Fruit fly (Drosophila melanogaster) whole organism, embryonic: ENCODE data around the gene svr.

ENCODE experiments used
- Abd-B ChIP-seq: fragments of 200-800 bp; sonication (Bioruptor generic); optimal IDR thresholded peaks from 2 replicates; lab custom pipeline; 2018; ENCODE audit warnings: missing biosample characterization, mild to moderate bottlenecking, missing genetic modification characterization, moderate library complexity
- Blimp-1 ChIP-seq: fragments of 200-800 bp; sonication (Bioruptor generic); optimal IDR thresholded peaks from 3 replicates; lab custom pipeline; 2018; ENCODE audit warnings: missing biosample characterization, missing genetic modification characterization, mild to moderate bottlenecking, moderate library complexity, missing genetic modification reagents
- CG1024 ChIP-seq: fragments of 200-800 bp; sonication (Bioruptor generic); IDR thresholded peaks from 2 replicates; pipeline ENCODE4 v1.3.6; 2022; ENCODE audit warnings: missing biosample characterization, missing genetic modification characterization
- CG10431 ChIP-seq: fragments of 200-800 bp; sonication (Bioruptor generic); optimal IDR thresholded peaks from 3 replicates; lab custom pipeline; 2018; ENCODE audit warnings: missing biosample characterization, mild to moderate bottlenecking, missing genetic modification characterization
- CG10565 ChIP-seq: fragments of 200-800 bp; sonication (Bioruptor generic); optimal IDR thresholded peaks from 3 replicates; lab custom pipeline; 2016; ENCODE audit warnings: missing biosample characterization, mild to moderate bottlenecking, missing genetic modification characterization
- CG11085 ChIP-seq: fragments of 200-800 bp; sonication (Bioruptor generic); IDR thresholded peaks from 2 replicates; pipeline ENCODE4 v1.3.6; 2022; ENCODE audit warnings: missing biosample characterization, missing genetic modification characterization
- CG11398 ChIP-seq: fragments of 200-800 bp; sonication (Bioruptor generic); optimal IDR thresholded peaks from 2 replicates; lab custom pipeline; 2016; ENCODE audit warnings: missing biosample characterization, missing genetic modification characterization
- CG11723 ChIP-seq: fragments of 200-800 bp; sonication (Bioruptor generic); optimal IDR thresholded peaks from 2 replicates; lab custom pipeline; 2017; ENCODE audit warnings: missing biosample characterization, mild to moderate bottlenecking, missing genetic modification characterization
- CG12104 ChIP-seq: fragments of 200-800 bp; sonication (Bioruptor generic); optimal IDR thresholded peaks from 3 replicates; lab custom pipeline; 2016; ENCODE audit warnings: missing biosample characterization, missing genetic modification characterization
- CG12155 ChIP-seq: fragments of 200-800 bp; sonication (Bioruptor generic); optimal IDR thresholded peaks from 3 replicates; lab custom pipeline; 2016; ENCODE audit warnings: missing biosample characterization, missing genetic modification characterization
- CG13123 ChIP-seq: fragments of 200-800 bp; sonication (Bioruptor generic); optimal IDR thresholded peaks from 2 replicates; lab custom pipeline; 2016; ENCODE audit warnings: missing biosample characterization, missing genetic modification characterization
- CG13296 ChIP-seq: fragments of 200-800 bp; sonication (Bioruptor generic); optimal IDR thresholded peaks from 3 replicates; lab custom pipeline; 2018; ENCODE audit warnings: missing biosample characterization, mild to moderate bottlenecking, missing genetic modification characterization
- CG13424 ChIP-seq: fragments of 200-800 bp; sonication (Bioruptor generic); optimal IDR thresholded peaks from 2 replicates; lab custom pipeline; 2019; ENCODE audit warnings: missing biosample characterization, mild to moderate bottlenecking, missing genetic modification characterization, moderate library complexity
- CG13624 ChIP-seq: fragments of 200-800 bp; sonication (Bioruptor generic); optimal IDR thresholded peaks from 2 replicates; lab custom pipeline; 2016; ENCODE audit warnings: missing biosample characterization, missing genetic modification characterization
- CG13775 ChIP-seq: fragments of 200-800 bp; sonication (Bioruptor generic); optimal IDR thresholded peaks from 3 replicates; lab custom pipeline; 2017; ENCODE audit warnings: missing biosample characterization, mild to moderate bottlenecking, missing genetic modification characterization
- CG15011 ChIP-seq: fragments of 200-800 bp; sonication (Bioruptor generic); optimal IDR thresholded peaks from 3 replicates; lab custom pipeline; 2018; ENCODE audit warnings: missing biosample characterization, mild to moderate bottlenecking, missing genetic modification characterization
- CG15073 ChIP-seq: fragments of 200-800 bp; sonication (Bioruptor generic); optimal IDR thresholded peaks from 2 replicates; lab custom pipeline; 2016; ENCODE audit warnings: missing biosample characterization, missing genetic modification characterization
- CG15696 ChIP-seq: fragments of 200-800 bp; sonication (Bioruptor generic); optimal IDR thresholded peaks from 2 replicates; lab custom pipeline; 2019; ENCODE audit warnings: missing biosample characterization, mild to moderate bottlenecking, missing genetic modification characterization, moderate library complexity
- CG16813 ChIP-seq: fragments of 200-800 bp; sonication (Bioruptor generic); IDR thresholded peaks from 3 replicates; pipeline ENCODE4 v1.3.6; 2022; ENCODE audit warnings: missing biosample characterization, missing genetic modification characterization; ENCODE audit not compliant: partially characterized antibody
- CG1832 ChIP-seq: fragments of 200-800 bp; sonication (Bioruptor generic); optimal IDR thresholded peaks from 2 replicates; lab custom pipeline; 2017; ENCODE audit warnings: missing biosample characterization, mild to moderate bottlenecking, missing genetic modification characterization, inconsistent platforms
- CG18599 ChIP-seq: fragments of 200-800 bp; sonication (Bioruptor generic); optimal IDR thresholded peaks from 3 replicates; lab custom pipeline; 2017; ENCODE audit warnings: missing biosample characterization, missing genetic modification characterization, mild to moderate bottlenecking, moderate library complexity, missing genetic modification reagents
- CG30403 ChIP-seq: fragments of 200-800 bp; sonication (Bioruptor generic); optimal IDR thresholded peaks from 3 replicates; lab custom pipeline; 2016; ENCODE audit warnings: missing biosample characterization, missing genetic modification characterization
- CG33557 ChIP-seq: fragments of 200-800 bp; sonication (Bioruptor generic); optimal IDR thresholded peaks from 2 replicates; lab custom pipeline; 2019; ENCODE audit warnings: missing biosample characterization, mild to moderate bottlenecking, missing genetic modification characterization, moderate library complexity
- CG42726 ChIP-seq: fragments of 200-800 bp; sonication (Bioruptor generic); IDR thresholded peaks from 2 replicates; pipeline ENCODE4 v1.3.6; 2022; ENCODE audit warnings: missing biosample characterization, missing genetic modification characterization; ENCODE audit not compliant: partially characterized antibody
- CG4328 ChIP-seq: fragments of 200-800 bp; sonication (Bioruptor generic); optimal IDR thresholded peaks from 3 replicates; lab custom pipeline; 2017; ENCODE audit warnings: missing biosample characterization, missing genetic modification reagents, missing genetic modification characterization
- CG5245 ChIP-seq: fragments of 200-800 bp; sonication (Bioruptor generic); optimal IDR thresholded peaks from 3 replicates; lab custom pipeline; 2016; ENCODE audit warnings: missing biosample characterization, missing genetic modification characterization
- CG5953 ChIP-seq: fragments of 200-800 bp; sonication (Bioruptor generic); IDR thresholded peaks from 2 replicates; pipeline ENCODE4 v1.3.6; 2022; ENCODE audit warnings: missing biosample characterization, missing genetic modification characterization
- CG6689 ChIP-seq: fragments of 200-800 bp; sonication (Bioruptor generic); IDR thresholded peaks from 2 replicates; pipeline ENCODE4 v1.3.6; 2022; ENCODE audit warnings: missing biosample characterization, missing genetic modification characterization
- CG7357 ChIP-seq: fragments of 200-800 bp; sonication (Bioruptor generic); IDR thresholded peaks from 3 replicates; pipeline ENCODE4 v1.3.6; 2022; ENCODE audit warnings: missing biosample characterization, missing genetic modification characterization
- CG7372 ChIP-seq: fragments of 200-800 bp; sonication (Bioruptor generic); IDR thresholded peaks from 2 replicates; pipeline ENCODE4 v1.3.6; 2022; ENCODE audit warnings: missing biosample characterization, missing genetic modification characterization
- CG7928 ChIP-seq: fragments of 200-800 bp; sonication (Bioruptor generic); optimal IDR thresholded peaks from 2 replicates; lab custom pipeline; 2017; ENCODE audit warnings: missing biosample characterization, mild to moderate bottlenecking, missing genetic modification characterization
- Dip3 ChIP-seq: fragments of 200-800 bp; sonication (Bioruptor generic); optimal IDR thresholded peaks from 3 replicates; lab custom pipeline; 2016; ENCODE audit warnings: missing biosample characterization, missing genetic modification characterization
- H2.0 ChIP-seq: fragments of 200-800 bp; sonication (Bioruptor generic); IDR thresholded peaks from 2 replicates; pipeline ENCODE4 v1.3.6; 2022; ENCODE audit warnings: missing biosample characterization, missing genetic modification characterization
- Mrtf ChIP-seq: fragments of 200-800 bp; sonication (Bioruptor generic); IDR thresholded peaks from 3 replicates; pipeline ENCODE4 v1.3.6; 2022; ENCODE audit warnings: missing biosample characterization, missing genetic modification characterization
- Sry-δ ChIP-seq: fragments of 200-800 bp; sonication (Bioruptor generic); optimal IDR thresholded peaks from 2 replicates; lab custom pipeline; 2016; ENCODE audit warnings: missing biosample characterization, missing genetic modification characterization
- Usf ChIP-seq: fragments of 200-800 bp; sonication (Bioruptor generic); optimal IDR thresholded peaks from 2 replicates; lab custom pipeline; 2017; ENCODE audit warnings: missing genotype, missing biosample characterization, missing genetic modification characterization
- ase ChIP-seq: fragments of 200-800 bp; sonication (Bioruptor generic); IDR thresholded peaks from 3 replicates; pipeline ENCODE4 v1.3.6; 2022; ENCODE audit warnings: missing biosample characterization, missing genetic modification characterization
- danr ChIP-seq: fragments of 200-800 bp; sonication (Bioruptor generic); IDR thresholded peaks from 2 replicates; pipeline ENCODE4 v1.3.6; 2022; ENCODE audit warnings: missing biosample characterization, missing genetic modification characterization
- fru ChIP-seq: fragments of >200 bp; optimal IDR thresholded peaks from 2 replicates; lab custom pipeline; 2017
- her ChIP-seq: fragments of 200-800 bp; sonication (Bioruptor generic); optimal IDR thresholded peaks from 2 replicates; lab custom pipeline; 2016; ENCODE audit warnings: missing biosample characterization, missing genetic modification characterization
- ind ChIP-seq: fragments of 200-800 bp; sonication (Bioruptor generic); optimal IDR thresholded peaks from 3 replicates; lab custom pipeline; 2016; ENCODE audit warnings: missing biosample characterization, missing genetic modification characterization
- lmd ChIP-seq: fragments of 200-800 bp; sonication (Bioruptor generic); IDR thresholded peaks from 2 replicates; pipeline ENCODE4 v1.3.6; 2022; ENCODE audit warnings: missing biosample characterization, missing genetic modification characterization
- lola ChIP-seq, 3 experiments: fragments of >200 bp in 2 of 3; fragments of 200-800 bp in 1 of 3; sonication (Bioruptor generic) in 1 of 3; optimal IDR thresholded peaks; 2 replicates each; lab custom pipeline; 2017 to 2019; ENCODE audit warnings: missing biosample characterization in 3 of 3, missing genetic modification characterization in 3 of 3, mild to moderate bottlenecking in 1 of 3, moderate library complexity in 1 of 3
- mam ChIP-seq: fragments of 200-800 bp; sonication (Bioruptor generic); optimal IDR thresholded peaks from 3 replicates; lab custom pipeline; 2016; ENCODE audit warnings: missing biosample characterization, missing genetic modification characterization
- nmo ChIP-seq: fragments of 200-800 bp; sonication (Bioruptor generic); optimal IDR thresholded peaks from 2 replicates; lab custom pipeline; 2018; ENCODE audit warnings: missing biosample characterization, mild to moderate bottlenecking, missing genetic modification characterization, moderate library complexity
- sc ChIP-seq, 3 experiments: fragments of >200 bp in 2 of 3; fragments of 200-800 bp in 1 of 3; sonication (Bioruptor generic) in 1 of 3; optimal IDR thresholded peaks; 2 replicates in 2 of 3; 3 replicates in 1 of 3; lab custom pipeline; 2017; ENCODE audit warnings: mild to moderate bottlenecking in 1 of 3, missing biosample characterization in 1 of 3, missing genetic modification characterization in 1 of 3, missing genetic modification reagents in 1 of 3
- so ChIP-seq: fragments of 200-800 bp; sonication (Bioruptor generic); IDR thresholded peaks from 3 replicates; pipeline ENCODE4 v1.3.6; 2022; ENCODE audit warnings: missing biosample characterization, missing genetic modification characterization
- stwl ChIP-seq: fragments of 200-800 bp; sonication (Bioruptor generic); optimal IDR thresholded peaks from 3 replicates; lab custom pipeline; 2018; ENCODE audit warnings: missing biosample characterization, mild to moderate bottlenecking, missing genetic modification characterization, moderate library complexity
- wdn ChIP-seq: fragments of 200-800 bp; sonication (Bioruptor generic); IDR thresholded peaks from 2 replicates; pipeline ENCODE4 v1.3.6; 2022; ENCODE audit warnings: missing biosample characterization, missing genetic modification characterization
- zen2 ChIP-seq: fragments of 200-800 bp; sonication (Bioruptor generic); IDR thresholded peaks from 3 replicates; pipeline ENCODE4 v1.3.6; 2022; ENCODE audit warnings: missing biosample characterization, missing genetic modification characterization; ENCODE audit not compliant: partially characterized antibody

svr gene

dm6 chrX:499589-500041, 3.4 kb downstream of the svr start (continued):
- TF ChIP-seq Blimp-1 (GFP tag; lab: Kevin White, UChicago), result peak; percentile 70
- TF ChIP-seq zen2, result peak; percentile 39; the same call in 1 of the 3 replicates
- TF ChIP-seq CG13624 (GFP tag; lab: Kevin White, UChicago), result peak; percentile 81
- peak; percentile 39 for TF ChIP-seq Sry-δ
- peak; percentile 84 for TF ChIP-seq CG13424 (tag; lab: Kevin White, UChicago)
- TF ChIP-seq wdn, result peak; percentile 78
- TF ChIP-seq CG7372 (GFP tag; lab: Robert Waterston, UW), result peak; percentile 68
- TF ChIP-seq lmd (GFP tag; lab: Robert Waterston, UW), result peak; percentile 79
- TF ChIP-seq CG15011 (GFP tag; lab: Kevin White, UChicago), result peak; percentile 82
- peak; percentile 74 for TF ChIP-seq CG13775
- TF ChIP-seq Usf (GFP tag; lab: Kevin White, UChicago), result peak; percentile 58
- peak; percentile 81 for TF ChIP-seq CG4328 (GFP tag; lab: Kevin White, UChicago)
- TF ChIP-seq H2.0, result peak; percentile 21; the same call in 1 of the 2 replicates
- peak; percentile 51 for TF ChIP-seq Abd-B (GFP tag; lab: Kevin White, UChicago)
- TF ChIP-seq CG11398 (GFP tag; lab: Kevin White, UChicago), result peak; percentile 77
- peak; percentile 77 for TF ChIP-seq Dip3 (GFP tag; lab: Kevin White, UChicago)
- no peak for TF ChIP-seq CG1024 (GFP tag; lab: Robert Waterston, UW)
- TF ChIP-seq CG1832, result no peak
- peak in 1 of 3 experiments; percentile 54 for TF ChIP-seq lola (GFP tag; optimal IDR thresholded peaks at IDR 0.05; lab: Kevin White, UChicago)
- TF ChIP-seq CG5953 (GFP tag; lab: Robert Waterston, UW), result no peak
- peak; percentile 70 for TF ChIP-seq CG15696 (tag; lab: Kevin White, UChicago)
- peak; percentile 47 for TF ChIP-seq CG7928 (GFP tag; lab: Kevin White, UChicago)
- TF ChIP-seq mam (GFP tag; lab: Kevin White, UChicago), result peak; percentile 83
- peak; percentile 58; the same call in 1 of the 3 replicates for TF ChIP-seq CG7357 (GFP tag; lab: Robert Waterston, UW)
- TF ChIP-seq stwl (tag; lab: Kevin White, UChicago), result no peak
- TF ChIP-seq so (GFP tag; lab: Robert Waterston, UW), result peak; percentile 85; the same call in 2 of the 3 replicates
- no peak for TF ChIP-seq CG42726 (GFP tag; lab: Robert Waterston, UW)
- TF ChIP-seq CG10431 (GFP tag; lab: Kevin White, UChicago), result peak; percentile 43
- TF ChIP-seq CG15073, result no peak
- TF ChIP-seq CG30403 (GFP tag; lab: Kevin White, UChicago), result peak; percentile 81
- TF ChIP-seq CG11723, result peak; percentile 77
- no peak for TF ChIP-seq CG16813 (GFP tag; lab: Robert Waterston, UW)
- TF ChIP-seq CG5245, result peak; percentile 17
- TF ChIP-seq ind, result peak; percentile 72
- TF ChIP-seq nmo, result peak; percentile 79
- peak; percentile 65 for TF ChIP-seq CG12155 (GFP tag; lab: Kevin White, UChicago)
- TF ChIP-seq sc (optimal IDR thresholded peaks at IDR 0.05; lab: Kevin White, UChicago), result no peak
- TF ChIP-seq sc (GFP tag; optimal IDR thresholded peaks at IDR 0.05; lab: Kevin White, UChicago), result peak; percentile 28
- TF ChIP-seq CG12104 (GFP tag; lab: Kevin White, UChicago), result peak; percentile 74
- TF ChIP-seq danr (GFP tag; lab: Robert Waterston, UW), result peak; percentile 60; the same call in 1 of the 2 replicates
- peak; percentile 71 for TF ChIP-seq her (GFP tag; lab: Kevin White, UChicago)
- no peak for TF ChIP-seq fru (lab: Kevin White, UChicago)
- TF ChIP-seq CG13296 (GFP tag; lab: Kevin White, UChicago), result peak; percentile 94
- peak; percentile 58; the same call in 1 of the 3 replicates for TF ChIP-seq Mrtf
- TF ChIP-seq CG10565 (GFP tag; lab: Kevin White, UChicago), result no peak
- TF ChIP-seq CG6689 (GFP tag; lab: Robert Waterston, UW), result peak; percentile 62
- peak; percentile 95 for TF ChIP-seq CG18599 (GFP tag; lab: Kevin White, UChicago)
- peak; percentile 34 for TF ChIP-seq CG33557 (GFP tag; lab: Kevin White, UChicago)
- TF ChIP-seq CG13123 (GFP tag; lab: Kevin White, UChicago), result peak; percentile 53
- TF ChIP-seq CG11085 (GFP tag; lab: Robert Waterston, UW), result no peak
- TF ChIP-seq ase (GFP tag; lab: Robert Waterston, UW), result peak; percentile 43; the same call in 1 of the 3 replicates
